Fruit fly (Drosophila melanogaster) whole organism, prepupa: Measurements from ENCODE around the gene CG33124.

Experiments
- Blimp-1 ChIP-seq: fragments of 200-800 bp; sonication (Bioruptor generic); optimal IDR thresholded peaks from 3 replicates; lab custom pipeline; 2017; ENCODE audit warnings: missing biosample characterization, missing genetic modification characterization, mild to moderate bottlenecking, moderate library complexity, missing genetic modification reagents
- CG10631 ChIP-seq: fragments of 200-800 bp; sonication (Bioruptor generic); optimal IDR thresholded peaks from 2 replicates; lab custom pipeline; 2016; ENCODE audit warnings: missing biosample characterization, missing genetic modification characterization
- CG3032 ChIP-seq: fragments of 200-800 bp; optimal IDR thresholded peaks from 2 replicates; lab custom pipeline; 2019; ENCODE audit warnings: missing biosample characterization, mild to moderate bottlenecking, missing genetic modification characterization, moderate library complexity
- CG32006 ChIP-seq: fragments of 200-800 bp; sonication (Bioruptor generic); optimal IDR thresholded peaks from 3 replicates; lab custom pipeline; 2017; ENCODE audit warnings: missing biosample characterization, mild to moderate bottlenecking, missing genetic modification characterization
- Lpt ChIP-seq: fragments of 200-800 bp; sonication (Bioruptor generic); optimal IDR thresholded peaks from 3 replicates; lab custom pipeline; 2016; ENCODE audit warnings: missing biosample characterization, missing genetic modification characterization
- achi ChIP-seq: fragments of 200-800 bp; sonication (Bioruptor generic); optimal IDR thresholded peaks from 3 replicates; lab custom pipeline; 2016; ENCODE audit warnings: missing biosample characterization, missing genetic modification characterization
- esn ChIP-seq: fragments of 200-800 bp; sonication (Bioruptor generic); optimal IDR thresholded peaks from 2 replicates; lab custom pipeline; 2016; ENCODE audit warnings: missing biosample characterization, mild to moderate bottlenecking, missing genetic modification characterization, moderate library complexity

DNA sequence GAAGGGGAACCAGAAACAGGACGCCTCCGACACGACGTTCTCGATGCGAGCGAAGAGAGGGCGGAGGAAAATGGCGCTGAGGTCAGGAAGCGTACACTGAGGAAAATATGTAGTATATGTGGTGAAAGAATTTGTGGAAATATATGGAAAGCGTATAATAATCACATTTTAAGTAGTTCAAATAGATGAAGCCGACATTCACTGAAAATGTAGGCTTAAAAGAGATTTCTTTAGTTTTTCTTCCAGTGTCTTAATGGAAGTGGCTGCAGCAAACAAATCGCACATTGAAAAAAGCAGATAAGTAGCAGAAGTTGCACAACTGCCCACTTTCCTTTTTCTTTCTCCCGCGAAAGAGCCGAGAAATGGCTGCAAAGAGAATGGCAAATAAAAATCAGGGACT, 40.7 kb upstream of the CG33124 start:
- TF ChIP-seq Lpt (GFP tag; lab: Kevin White, UChicago) (no peak), CG3032 (tag; lab: Kevin White, UChicago) (no peak), esn (GFP tag; lab: Kevin White, UChicago) (no peak), achi (no peak), CG32006 (GFP tag; lab: Kevin White, UChicago) (peak; percentile 17), CG10631 (GFP tag; lab: Kevin White, UChicago) (peak; percentile 8), Blimp-1 (no peak)
